Worm (Caenorhabditis elegans) whole organism, young adult: Measurements from ENCODE around the gene H12I19.115.

Experiments used
- F52B5.7 ChIP-seq: sonication (generic microtip); optimal IDR thresholded peaks from 2 replicates; lab custom pipeline; 2016; ENCODE audit warnings: mild to moderate bottlenecking, missing genetic modification characterization, missing compliant biosample characterization
- K11D2.4 ChIP-seq: fragments of 200-800 bp; sonication (Bioruptor generic); IDR thresholded peaks from 2 replicates; pipeline ENCODE4 v1.3.6; 2022; ENCODE audit warnings: missing genetic modification reagents, missing genetic modification characterization, missing compliant biosample characterization
- ceh-79 ChIP-seq: sonication (generic microtip); optimal IDR thresholded peaks from 2 replicates; lab custom pipeline; 2017; ENCODE audit warnings: mild to moderate bottlenecking, missing genetic modification characterization, missing compliant biosample characterization
- egrh-3 ChIP-seq: fragments of 200-800 bp; sonication (Bioruptor generic); IDR thresholded peaks from 2 replicates; pipeline ENCODE4 v1.3.6; 2022; ENCODE audit warnings: missing genetic modification reagents, missing genetic modification characterization, missing compliant biosample characterization
- hmg-20 ChIP-seq: fragments of 200-800 bp; sonication (Bioruptor generic); IDR thresholded peaks from 2 replicates; pipeline ENCODE4 v1.3.6; 2022; ENCODE audit warnings: missing genetic modification reagents, missing genetic modification characterization, missing compliant biosample characterization
- snpc-4 ChIP-seq, 5 experiments: fragments of 150-350 bp in 1 of 5; sonication (generic microtip) in 4 of 5; optimal IDR thresholded peaks; 2 replicates each; lab custom pipeline; 2014 to 2018; ENCODE audit warnings: missing genetic modification characterization in 5 of 5, missing biosample characterization in 3 of 5, antibody characterized with exemption in 2 of 5, mild to moderate bottlenecking in 2 of 5, missing compliant biosample characterization in 2 of 5, missing genotype in 2 of 5, moderate library complexity in 2 of 5, missing genetic modification reagents in 1 of 5
- ztf-26 ChIP-seq: sonication (generic microtip); optimal IDR thresholded peaks from 2 replicates; lab custom pipeline; 2017; ENCODE audit warnings: missing genetic modification characterization, missing compliant biosample characterization
- ztf-3 ChIP-seq: fragments of 200-800 bp; sonication (Bioruptor generic); optimal IDR thresholded peaks from 2 replicates; lab custom pipeline; 2018; ENCODE audit warnings: mild to moderate bottlenecking, missing genetic modification characterization, missing compliant biosample characterization

ce11 chrIV:14099256-14099655, 28.4 kb downstream of the H12I19.115 start, which contains the start of gene col-133:
- no peak for TF ChIP-seq hmg-20 (GFP tag; lab: Robert Waterston, UW)
- no peak for TF ChIP-seq ztf-3 (GFP tag; lab: Kevin White, UChicago)
- TF ChIP-seq K11D2.4: no peak
- TF ChIP-seq egrh-3 (GFP tag; lab: Robert Waterston, UW): no peak
- no peak for TF ChIP-seq F52B5.7 (tag; lab: Kevin White, UChicago)
- no peak for TF ChIP-seq ztf-26 (tag; lab: Kevin White, UChicago)
- no peak for TF ChIP-seq ceh-79
- no peak for TF ChIP-seq snpc-4 (GFP tag; optimal IDR thresholded peaks at IDR 0.05; lab: Kevin White, UChicago)
- TF ChIP-seq snpc-4 (tag; optimal IDR thresholded peaks at IDR 0.05; lab: Kevin White, UChicago): no peak
